Worm (Caenorhabditis elegans) whole organism, L2 larva: ENCODE results near the gene ets-10.

Experiments used
- C34F6.9 ChIP-seq: fragments of 150-350 bp; optimal IDR thresholded peaks from 2 replicates; lab custom pipeline; 2014; ENCODE audit warnings: missing biosample characterization, missing genetic modification characterization
- F13H6.1 ChIP-seq: sonication (generic microtip); optimal IDR thresholded peaks from 2 replicates; lab custom pipeline; 2016; ENCODE audit warnings: missing genetic modification characterization, missing compliant biosample characterization
- ZK546.5 ChIP-seq: sonication (generic microtip); optimal IDR thresholded peaks from 2 replicates; lab custom pipeline; 2017; ENCODE audit warnings: missing biosample characterization, missing genetic modification characterization
- alr-1 ChIP-seq: fragments of 150-350 bp; optimal IDR thresholded peaks from 2 replicates; lab custom pipeline; 2014; ENCODE audit warnings: missing biosample characterization, missing genetic modification characterization
- aly-2 ChIP-seq: fragments of 150-350 bp; optimal IDR thresholded peaks from 2 replicates; lab custom pipeline; 2014; ENCODE audit warnings: missing biosample characterization, missing genetic modification characterization
- ama-1 ChIP-seq: fragments of 150-350 bp; optimal IDR thresholded peaks from 2 replicates; lab custom pipeline; 2018; ENCODE audit warnings: inconsistent platforms
- blmp-1 ChIP-seq: sonication (generic microtip); optimal IDR thresholded peaks from 2 replicates; lab custom pipeline; 2017; ENCODE audit warnings: missing genetic modification characterization, mild to moderate bottlenecking, missing compliant biosample characterization, antibody characterized with exemption, moderate library complexity; ENCODE audit not compliant: insufficient read depth
- ceh-16 ChIP-seq: fragments of 150-350 bp; optimal IDR thresholded peaks from 2 replicates; lab custom pipeline; 2014; ENCODE audit warnings: missing biosample characterization, missing genetic modification characterization
- ceh-82 ChIP-seq: fragments of 150-350 bp; optimal IDR thresholded peaks from 2 replicates; lab custom pipeline; 2014; ENCODE audit warnings: missing biosample characterization, missing genetic modification characterization
- egl-27 ChIP-seq: sonication (generic microtip); optimal IDR thresholded peaks from 3 replicates; lab custom pipeline; 2017; ENCODE audit warnings: missing biosample characterization, missing genetic modification reagents, missing genetic modification characterization
- elt-3 ChIP-seq: sonication (generic microtip); optimal IDR thresholded peaks from 2 replicates; lab custom pipeline; 2017; ENCODE audit warnings: missing biosample characterization, missing genetic modification characterization
- fos-1 ChIP-seq: fragments of 150-350 bp; optimal IDR thresholded peaks from 2 replicates; lab custom pipeline; 2014; ENCODE audit warnings: missing biosample characterization, missing genetic modification characterization
- lin-11 ChIP-seq: fragments of 150-350 bp; sonication (generic microtip); optimal IDR thresholded peaks from 2 replicates; lab custom pipeline; 2014; ENCODE audit warnings: missing biosample characterization, missing genetic modification characterization, inconsistent platforms, mixed read lengths
- lin-39 ChIP-seq: fragments of 150-350 bp; optimal IDR thresholded peaks from 2 replicates; lab custom pipeline; 2014; ENCODE audit warnings: missing biosample characterization, missing genetic modification reagents, missing genetic modification characterization
- mbf-1 ChIP-seq: sonication (generic microtip); optimal IDR thresholded peaks from 2 replicates; lab custom pipeline; 2017; ENCODE audit warnings: missing biosample characterization, missing genetic modification characterization
- mdl-1 ChIP-seq, 2 experiments: fragments of 150-350 bp in 1 of 2; sonication (generic microtip) in 1 of 2; optimal IDR thresholded peaks; 2 replicates each; lab custom pipeline; 2017; ENCODE audit warnings: missing biosample characterization in 2 of 2, missing genetic modification characterization in 2 of 2
- nhr-10 ChIP-seq: sonication (generic microtip); optimal IDR thresholded peaks from 2 replicates; lab custom pipeline; 2017; ENCODE audit warnings: missing biosample characterization, missing genetic modification characterization
- nhr-11 ChIP-seq: fragments of 150-350 bp; optimal IDR thresholded peaks from 2 replicates; lab custom pipeline; 2014; ENCODE audit warnings: missing biosample characterization, missing genetic modification characterization
- nhr-12 ChIP-seq: fragments of 150-350 bp; optimal IDR thresholded peaks from 2 replicates; lab custom pipeline; 2014; ENCODE audit warnings: missing biosample characterization, missing genetic modification characterization
- nhr-129 ChIP-seq: fragments of 150-350 bp; optimal IDR thresholded peaks from 2 replicates; lab custom pipeline; 2014; ENCODE audit warnings: missing biosample characterization, missing genetic modification characterization
- nhr-21 ChIP-seq: fragments of 150-350 bp; optimal IDR thresholded peaks from 2 replicates; lab custom pipeline; 2014; ENCODE audit warnings: missing biosample characterization, missing genetic modification characterization
- nhr-23 ChIP-seq: fragments of 150-350 bp; optimal IDR thresholded peaks from 2 replicates; lab custom pipeline; 2014; ENCODE audit warnings: missing biosample characterization, missing genetic modification reagents, missing genetic modification characterization
- nhr-237 ChIP-seq: fragments of 150-350 bp; optimal IDR thresholded peaks from 2 replicates; lab custom pipeline; 2014; ENCODE audit warnings: missing biosample characterization, missing genetic modification characterization
- nhr-6 ChIP-seq: fragments of 150-350 bp; optimal IDR thresholded peaks from 2 replicates; lab custom pipeline; 2014; ENCODE audit warnings: missing biosample characterization, missing genetic modification characterization
- nhr-77 ChIP-seq: fragments of 150-350 bp; optimal IDR thresholded peaks from 2 replicates; lab custom pipeline; 2014; ENCODE audit warnings: missing biosample characterization, missing genetic modification characterization
- sem-4 ChIP-seq: fragments of 150-350 bp; optimal IDR thresholded peaks from 2 replicates; lab custom pipeline; 2014; ENCODE audit warnings: missing biosample characterization, missing genetic modification reagents, missing genetic modification characterization
- skn-1 ChIP-seq: sonication (generic microtip); optimal IDR thresholded peaks from 2 replicates; lab custom pipeline; 2017; ENCODE audit warnings: missing biosample characterization, missing genetic modification characterization
- sma-3 ChIP-seq: sonication (generic microtip); optimal IDR thresholded peaks from 2 replicates; lab custom pipeline; 2016; ENCODE audit warnings: missing genetic modification reagents, missing genetic modification characterization, missing compliant biosample characterization
- sma-9 ChIP-seq, 2 experiments: fragments of 150-350 bp in 1 of 2; sonication (generic microtip) in 1 of 2; optimal IDR thresholded peaks; 2 replicates each; lab custom pipeline; 2014 to 2016; ENCODE audit warnings: missing genetic modification characterization in 2 of 2, mild to moderate bottlenecking in 1 of 2, missing biosample characterization in 1 of 2, missing compliant biosample characterization in 1 of 2, missing genetic modification reagents in 1 of 2, moderate library complexity in 1 of 2
- snpc-4 ChIP-seq: fragments of 150-350 bp; optimal IDR thresholded peaks from 2 replicates; lab custom pipeline; 2014; ENCODE audit warnings: missing biosample characterization, missing genetic modification characterization
- unc-55 ChIP-seq: fragments of 150-350 bp; sonication (generic microtip); optimal IDR thresholded peaks from 3 replicates; lab custom pipeline; 2014; ENCODE audit warnings: missing biosample characterization, missing genetic modification reagents, missing genetic modification characterization
- ztf-1 ChIP-seq: fragments of 200-800 bp; sonication (Bioruptor generic); conservative IDR thresholded peaks from 2 replicates; pipeline ENCODE4 v1.3.6; 2022; ENCODE audit warnings: missing genetic modification characterization, missing compliant biosample characterization
- ztf-4 ChIP-seq: fragments of 150-350 bp; optimal IDR thresholded peaks from 2 replicates; lab custom pipeline; 2014; ENCODE audit warnings: missing biosample characterization, missing genetic modification characterization

ets-10 gene

ce11 chrX:4285669-4286174 lies 1.7 kb downstream of the ets-10 start, which contains the start of gene cka-2:
Gene cka-2 (plus strand): TSS chrX:4286124.
- TF ChIP-seq nhr-77 (tag; lab: Kevin White, UChicago) (no peak), nhr-6 (tag; lab: Kevin White, UChicago) (no peak), mbf-1 (tag; lab: Kevin White, UChicago) (no peak), unc-55 (GFP tag; lab: Kevin White, UChicago) (peak; percentile 8), elt-3 (tag; lab: Kevin White, UChicago) (no peak), sem-4 (tag; lab: Kevin White, UChicago) (no peak), C34F6.9 (tag; lab: Kevin White, UChicago) (peak; percentile 15), ceh-16 (tag; lab: Kevin White, UChicago) (no peak)
- TF ChIP-seq, all 48 proteins: peak for 2

ce11 chrX:4289805-4290204 lies 5.8 kb downstream of the ets-10 start:
- no peak for TF ChIP-seq ZK546.5
- no peak for TF ChIP-seq lin-11
- no peak for TF ChIP-seq nhr-237 (tag; lab: Kevin White, UChicago)
- no peak for TF ChIP-seq egl-27 (tag; lab: Kevin White, UChicago)
- TF ChIP-seq aly-2 (tag; lab: Kevin White, UChicago) = no peak
- no peak for TF ChIP-seq nhr-21
- no peak for TF ChIP-seq nhr-11 (tag; lab: Kevin White, UChicago)
- no peak for TF ChIP-seq nhr-129 (tag; lab: Kevin White, UChicago)
- TF ChIP-seq, all 48 proteins: peak for 0

- TF ChIP-seq nhr-129 (tag; lab: Kevin White, UChicago) (peak; percentile 42), sem-4 (tag; lab: Kevin White, UChicago) (no peak), sma-9 (GFP tag; optimal IDR thresholded peaks at IDR 0.05; lab: Kevin White, UChicago) (peak; percentile 16), sma-9 (tag; optimal IDR thresholded peaks at IDR 0.05; lab: Kevin White, UChicago) (no peak), fos-1 (peak; percentile 22)
Measured at ce11 chrX:4294957-4295356, 11.0 kb downstream of the ets-10 start.

ce11 chrX:4295917-4296316 lies 11.9 kb downstream of the ets-10 start:
- no peak for TF ChIP-seq ama-1 (lab: Kevin White, UChicago)

ce11 chrX:4297452-4297851 lies 13.5 kb downstream of the ets-10 start, which contains the start of gene paf-2:
Gene paf-2 (minus strand): TSS chrX:4297741.
- TF ChIP-seq unc-55 (GFP tag; lab: Kevin White, UChicago) (peak; percentile 25), sma-9 (GFP tag; optimal IDR thresholded peaks at IDR 0.05; lab: Kevin White, UChicago) (no peak), sma-9 (tag; optimal IDR thresholded peaks at IDR 0.05; lab: Kevin White, UChicago) (no peak), snpc-4 (no peak), nhr-23 (tag; lab: Kevin White, UChicago) (no peak), nhr-12 (no peak), blmp-1 (tag; lab: Kevin White, UChicago) (no peak), nhr-10 (tag; lab: Kevin White, UChicago) (no peak), ztf-4 (tag; lab: Kevin White, UChicago) (no peak), sma-3 (GFP tag; lab: Kevin White, UChicago) (no peak), nhr-237 (tag; lab: Kevin White, UChicago) (no peak), lin-11 (peak; percentile 8), aly-2 (tag; lab: Kevin White, UChicago) (no peak), skn-1 (tag; lab: Kevin White, UChicago) (no peak), ceh-82 (tag; lab: Kevin White, UChicago) (no peak), ceh-16 (tag; lab: Kevin White, UChicago) (no peak), F13H6.1 (tag; lab: Kevin White, UChicago) (no peak), nhr-6 (tag; lab: Kevin White, UChicago) (no peak), nhr-129 (tag; lab: Kevin White, UChicago) (peak; percentile 5), lin-39 (tag; lab: Kevin White, UChicago) (no peak), mdl-1 (tag; optimal IDR thresholded peaks at IDR 0.05; lab: Kevin White, UChicago) (no peak), ztf-1 (GFP tag; lab: Robert Waterston, UW) (no peak), ZK546.5 (no peak), alr-1 (no peak)
